Fruit fly (Drosophila melanogaster) whole organism, embryonic: ENCODE measurements around the gene CG8516.

Source experiments
- Awh ChIP-seq: fragments of 200-800 bp; sonication (Bioruptor generic); IDR thresholded peaks from 2 replicates; pipeline ENCODE4, ENCODE4 v1.3.6; 2022; ENCODE audit warnings: missing biosample characterization, missing genetic modification characterization
- CG1024 ChIP-seq: fragments of 200-800 bp; sonication (Bioruptor generic); IDR thresholded peaks from 2 replicates; pipeline ENCODE4 v1.3.6; 2022; ENCODE audit warnings: missing biosample characterization, missing genetic modification characterization
- CG10462 ChIP-seq: fragments of 200-800 bp; sonication (Bioruptor generic); optimal IDR thresholded peaks from 2 replicates; lab custom pipeline; 2016; ENCODE audit warnings: missing biosample characterization, missing genetic modification characterization
- CG11456 ChIP-seq: fragments of 200-800 bp; sonication (Bioruptor generic); IDR thresholded peaks from 3 replicates; pipeline ENCODE4 v1.3.6; 2022; ENCODE audit warnings: missing biosample characterization, missing genetic modification characterization
- CG11504 ChIP-seq: fragments of 200-800 bp; sonication (Bioruptor generic); optimal IDR thresholded peaks from 3 replicates; lab custom pipeline; 2019; ENCODE audit warnings: missing biosample characterization, mild to moderate bottlenecking, missing genetic modification characterization, moderate library complexity
- CG11560 ChIP-seq: fragments of 200-800 bp; sonication (Bioruptor generic); IDR thresholded peaks from 3 replicates; pipeline ENCODE4 v1.3.6; 2022; ENCODE audit warnings: missing biosample characterization, missing genetic modification characterization
- CG14441 ChIP-seq: fragments of 200-800 bp; sonication (Bioruptor generic); IDR thresholded peaks from 2 replicates; pipeline ENCODE4 v1.3.6; 2022; ENCODE audit warnings: missing biosample characterization, missing genetic modification characterization
- CG14667 ChIP-seq: fragments of 200-800 bp; sonication (Bioruptor generic); IDR thresholded peaks from 2 replicates; pipeline ENCODE4 v1.3.6; 2022; ENCODE audit warnings: missing biosample characterization, missing genetic modification characterization
- CG15011 ChIP-seq: fragments of 200-800 bp; sonication (Bioruptor generic); optimal IDR thresholded peaks from 3 replicates; lab custom pipeline; 2018; ENCODE audit warnings: missing biosample characterization, mild to moderate bottlenecking, missing genetic modification characterization
- CG31388 ChIP-seq: fragments of 200-800 bp; sonication (Bioruptor generic); optimal IDR thresholded peaks from 2 replicates; lab custom pipeline; 2016; ENCODE audit warnings: missing biosample characterization, missing genetic modification characterization
- CG3163 ChIP-seq: fragments of 200-800 bp; sonication (Bioruptor generic); optimal IDR thresholded peaks from 3 replicates; lab custom pipeline; 2016; ENCODE audit warnings: missing biosample characterization, missing genetic modification characterization
- CG3847 ChIP-seq: fragments of 200-800 bp; sonication (Bioruptor generic); IDR thresholded peaks from 2 replicates; pipeline ENCODE4 v1.3.6; 2022; ENCODE audit warnings: missing biosample characterization, missing genetic modification characterization
- CG8765 ChIP-seq: fragments of 200-800 bp; sonication (Bioruptor generic); IDR thresholded peaks from 2 replicates; pipeline ENCODE4 v1.3.6; 2022; ENCODE audit warnings: missing biosample characterization, missing genetic modification characterization
- CHES-1-like ChIP-seq: fragments of 200-800 bp; sonication (Bioruptor generic); optimal IDR thresholded peaks from 2 replicates; lab custom pipeline; 2016; ENCODE audit warnings: missing biosample characterization, missing genetic modification characterization
- CTCF ChIP-seq: fragments of 200-800 bp; sonication (Bioruptor generic); optimal IDR thresholded peaks from 2 replicates; lab custom pipeline; 2017; ENCODE audit warnings: missing biosample characterization, mild to moderate bottlenecking, missing genetic modification characterization, moderate library complexity
- CrebB ChIP-seq: fragments of 200-800 bp; sonication (Bioruptor generic); optimal IDR thresholded peaks from 3 replicates; lab custom pipeline; 2018; ENCODE audit warnings: missing biosample characterization, mild to moderate bottlenecking, missing genetic modification characterization
- D19A ChIP-seq: fragments of 200-800 bp; optimal IDR thresholded peaks from 3 replicates; lab custom pipeline; 2019; ENCODE audit warnings: missing biosample characterization, mild to moderate bottlenecking, missing genetic modification characterization, moderate library complexity
- Dfd ChIP-seq, 2 experiments: fragments of >200 bp; optimal IDR thresholded peaks; 2 replicates each; lab custom pipeline; 2017; ENCODE audit warnings: missing biosample characterization in 2 of 2, missing genetic modification characterization in 2 of 2
- Dll ChIP-seq: fragments of 200-800 bp; sonication (Bioruptor generic); IDR thresholded peaks from 4 replicates; pipeline ENCODE4 v1.3.6; 2022; ENCODE audit warnings: missing biosample characterization, missing genetic modification characterization; ENCODE audit not compliant: partially characterized antibody
- Elba2 ChIP-seq: fragments of 200-800 bp; sonication (Bioruptor generic); optimal IDR thresholded peaks from 3 replicates; lab custom pipeline; 2016; ENCODE audit warnings: missing biosample characterization, missing genetic modification characterization
- Fer1 ChIP-seq: fragments of 200-800 bp; sonication (Bioruptor generic); optimal IDR thresholded peaks from 2 replicates; lab custom pipeline; 2017; ENCODE audit warnings: missing biosample characterization, mild to moderate bottlenecking, missing genetic modification characterization
- Fer3 ChIP-seq: fragments of 200-800 bp; sonication (Bioruptor generic); optimal IDR thresholded peaks from 2 replicates; lab custom pipeline; 2018; ENCODE audit warnings: missing biosample characterization, mild to moderate bottlenecking, missing genetic modification characterization, moderate library complexity
- HHEX ChIP-seq: fragments of 200-800 bp; sonication (Bioruptor generic); optimal IDR thresholded peaks from 3 replicates; lab custom pipeline; 2017; ENCODE audit warnings: missing biosample characterization, mild to moderate bottlenecking, missing genetic modification characterization, missing genetic modification reagents
- HmgZ ChIP-seq: fragments of 200-800 bp; sonication (Bioruptor generic); optimal IDR thresholded peaks from 2 replicates; lab custom pipeline; 2018; ENCODE audit warnings: missing biosample characterization, mild to moderate bottlenecking, missing genetic modification characterization
- Hr39 ChIP-seq: fragments of >200 bp; optimal IDR thresholded peaks from 2 replicates; lab custom pipeline; 2017
- Hsf ChIP-seq: fragments of 200-800 bp; sonication (Bioruptor generic); optimal IDR thresholded peaks from 3 replicates; lab custom pipeline; 2016; ENCODE audit warnings: missing biosample characterization, missing genetic modification characterization
- Mad ChIP-seq: fragments of 200-800 bp; sonication (Bioruptor generic); optimal IDR thresholded peaks from 2 replicates; lab custom pipeline; 2016; ENCODE audit warnings: missing biosample characterization, missing genetic modification characterization
- Meics ChIP-seq: fragments of 200-800 bp; sonication (Bioruptor generic); optimal IDR thresholded peaks from 2 replicates; lab custom pipeline; 2017; ENCODE audit warnings: missing biosample characterization, mild to moderate bottlenecking, missing genetic modification characterization
- Pdp1 ChIP-seq, 2 experiments: fragments of 200-800 bp; sonication (Bioruptor generic); optimal IDR thresholded peaks; 3 replicates each; lab custom pipeline; 2016; ENCODE audit warnings: missing biosample characterization in 2 of 2, missing genetic modification characterization in 2 of 2, mild to moderate bottlenecking in 1 of 2, moderate library complexity in 1 of 2
- Six4 ChIP-seq: fragments of 200-800 bp; sonication (Bioruptor generic); optimal IDR thresholded peaks from 2 replicates; lab custom pipeline; 2016; ENCODE audit warnings: missing biosample characterization, missing genetic modification characterization
- Sry-β ChIP-seq: fragments of 200-800 bp; sonication (Bioruptor generic); optimal IDR thresholded peaks from 2 replicates; lab custom pipeline; 2018; ENCODE audit warnings: missing biosample characterization, mild to moderate bottlenecking, missing genetic modification characterization, moderate library complexity
- Sry-δ ChIP-seq: fragments of 200-800 bp; sonication (Bioruptor generic); optimal IDR thresholded peaks from 2 replicates; lab custom pipeline; 2016; ENCODE audit warnings: missing biosample characterization, missing genetic modification characterization
- Ssrp ChIP-seq: fragments of 200-800 bp; sonication (Bioruptor generic); optimal IDR thresholded peaks from 2 replicates; lab custom pipeline; 2018; ENCODE audit warnings: missing biosample characterization, mild to moderate bottlenecking, missing genetic modification characterization, moderate library complexity
- chm ChIP-seq: fragments of 200-800 bp; sonication (Bioruptor generic); IDR thresholded peaks from 2 replicates; pipeline ENCODE4 v1.3.6; 2022; ENCODE audit warnings: missing biosample characterization, missing genetic modification characterization
- chn ChIP-seq: fragments of 200-800 bp; sonication (Bioruptor generic); optimal IDR thresholded peaks from 2 replicates; lab custom pipeline; 2016; ENCODE audit warnings: missing biosample characterization, missing genetic modification characterization
- cwo ChIP-seq: fragments of 200-800 bp; sonication (Bioruptor generic); optimal IDR thresholded peaks from 3 replicates; lab custom pipeline; 2017; ENCODE audit warnings: missing biosample characterization, missing genetic modification characterization, mild to moderate bottlenecking, moderate library complexity, missing genetic modification reagents
- emc ChIP-seq: fragments of 200-800 bp; sonication (Bioruptor generic); optimal IDR thresholded peaks from 2 replicates; lab custom pipeline; 2016; ENCODE audit warnings: missing biosample characterization, missing genetic modification characterization
- gcm ChIP-seq: fragments of 200-800 bp; sonication (Bioruptor generic); optimal IDR thresholded peaks from 2 replicates; lab custom pipeline; 2019; ENCODE audit warnings: missing biosample characterization, mild to moderate bottlenecking, missing genetic modification characterization, moderate library complexity
- klu ChIP-seq: fragments of 200-800 bp; sonication (Bioruptor generic); IDR thresholded peaks from 2 replicates; pipeline ENCODE4 v1.3.6; 2022; ENCODE audit warnings: missing biosample characterization, missing genetic modification characterization
- lbe ChIP-seq: fragments of 200-800 bp; sonication (Bioruptor generic); optimal IDR thresholded peaks from 2 replicates; lab custom pipeline; 2016; ENCODE audit warnings: missing biosample characterization, mild to moderate bottlenecking, missing genetic modification characterization
- oc ChIP-seq: fragments of 200-800 bp; sonication (Bioruptor generic); optimal IDR thresholded peaks from 2 replicates; lab custom pipeline; 2018; ENCODE audit warnings: missing biosample characterization, mild to moderate bottlenecking, missing genetic modification characterization, moderate library complexity
- pb ChIP-seq: fragments of 200-800 bp; sonication (Bioruptor generic); optimal IDR thresholded peaks from 3 replicates; lab custom pipeline; 2016; ENCODE audit warnings: missing biosample characterization, missing genetic modification characterization
- peb ChIP-seq: fragments of 200-800 bp; sonication (Bioruptor generic); IDR thresholded peaks from 2 replicates; pipeline ENCODE4 v1.3.6; 2022; ENCODE audit warnings: missing biosample characterization, missing genetic modification characterization
- pros ChIP-seq: fragments of 200-800 bp; sonication (Bioruptor generic); optimal IDR thresholded peaks from 3 replicates; lab custom pipeline; 2019; ENCODE audit warnings: missing biosample characterization, mild to moderate bottlenecking, missing genetic modification characterization, moderate library complexity
- shn ChIP-seq: fragments of 200-800 bp; sonication (Bioruptor generic); optimal IDR thresholded peaks from 3 replicates; lab custom pipeline; 2016; ENCODE audit warnings: missing biosample characterization, missing genetic modification characterization
- sob ChIP-seq: fragments of 200-800 bp; sonication (Bioruptor generic); IDR thresholded peaks from 2 replicates; pipeline ENCODE4 v1.3.6; 2022; ENCODE audit warnings: missing biosample characterization, missing genetic modification characterization
- ssp ChIP-seq: fragments of 200-800 bp; sonication (Bioruptor generic); IDR thresholded peaks from 2 replicates; pipeline ENCODE4 v1.3.6; 2022; ENCODE audit warnings: missing biosample characterization, missing genetic modification characterization
- sug ChIP-seq: fragments of 200-800 bp; optimal IDR thresholded peaks from 2 replicates; lab custom pipeline; 2019; ENCODE audit warnings: missing biosample characterization, mild to moderate bottlenecking, missing genetic modification characterization, moderate library complexity
- trem ChIP-seq: fragments of 200-800 bp; optimal IDR thresholded peaks from 3 replicates; lab custom pipeline; 2019; ENCODE audit warnings: missing biosample characterization, mild to moderate bottlenecking, missing genetic modification characterization, moderate library complexity
- trh ChIP-seq: fragments of 200-800 bp; sonication (Bioruptor generic); optimal IDR thresholded peaks from 2 replicates; lab custom pipeline; 2016; ENCODE audit warnings: missing biosample characterization, missing genetic modification characterization
- ttk ChIP-seq: fragments of 200-800 bp; sonication (Bioruptor generic); IDR thresholded peaks from 2 replicates; pipeline ENCODE4 v2.1.2; 2022; ENCODE audit warnings: missing biosample characterization, missing genetic modification characterization
- z ChIP-seq: fragments of 200-800 bp; sonication (Bioruptor generic); IDR thresholded peaks from 3 replicates; pipeline ENCODE4 v1.3.6; 2022; ENCODE audit warnings: missing biosample characterization, missing genetic modification characterization

The CG8516 gene

dm6 chr3R:9791177-9791806 lies 1.8 kb upstream of the CG8516 start, which contains the start of the genes CG12945 and CG8507 (continued):
- TF ChIP-seq Awh (GFP tag; lab: Robert Waterston, UW) = no peak
- TF ChIP-seq Sry-β (GFP tag; lab: Kevin White, UChicago) = peak; percentile 96
- no peak for TF ChIP-seq CG8765 (GFP tag; lab: Robert Waterston, UW)
- TF ChIP-seq CG31388 = no peak
- TF ChIP-seq CG14441 = 0 out of 2 replicates have a peak, but pooled peaks have one; percentile 17
- TF ChIP-seq pros (GFP tag; lab: Kevin White, UChicago) = no peak
- peak; percentile 8; the same call in 1 of the 2 replicates for TF ChIP-seq sob
- no peak for TF ChIP-seq CG14667 (GFP tag; lab: Robert Waterston, UW)
- no peak for TF ChIP-seq z (GFP tag; lab: Robert Waterston, UW)
- no peak for TF ChIP-seq CG11504
- no peak for TF ChIP-seq peb (GFP tag; lab: Robert Waterston, UW)
- TF ChIP-seq Sry-δ (GFP tag; lab: Kevin White, UChicago) = peak; percentile 39
- no peak for TF ChIP-seq pb (GFP tag; lab: Kevin White, UChicago)
- TF ChIP-seq ttk (GFP tag; lab: Robert Waterston, UW) = no peak
- TF ChIP-seq Hsf (GFP tag; lab: Kevin White, UChicago) = peak; percentile 63
- TF ChIP-seq Dfd (GFP tag; optimal IDR thresholded peaks at IDR 0.05; lab: Kevin White, UChicago) = no peak
- TF ChIP-seq Fer3 (tag; lab: Kevin White, UChicago) = peak; percentile 39
- TF ChIP-seq sug (tag; lab: Kevin White, UChicago) = peak; percentile 71
- peak; percentile 57 for TF ChIP-seq Fer1 (GFP tag; lab: Kevin White, UChicago)
- TF ChIP-seq Elba2 (GFP tag; lab: Kevin White, UChicago) = peak; percentile 37
- TF ChIP-seq CHES-1-like (GFP tag; lab: Kevin White, UChicago) = peak; percentile 54
- no peak for TF ChIP-seq chm (GFP tag; lab: Robert Waterston, UW)
- TF ChIP-seq Hr39 (lab: Kevin White, UChicago) = no peak
- TF ChIP-seq HmgZ (tag; lab: Kevin White, UChicago) = peak; percentile 77
- TF ChIP-seq Mad (GFP tag; lab: Kevin White, UChicago) = peak; percentile 39
- TF ChIP-seq CG3163 (GFP tag; lab: Kevin White, UChicago) = no peak
- TF ChIP-seq trem (tag; lab: Kevin White, UChicago) = peak; percentile 34
- peak; percentile 52 for TF ChIP-seq Meics (GFP tag; lab: Kevin White, UChicago)
- TF ChIP-seq CTCF (GFP tag; lab: Kevin White, UChicago) = no peak
- TF ChIP-seq Ssrp (tag; lab: Kevin White, UChicago) = peak; percentile 28
- TF ChIP-seq emc (GFP tag; lab: Kevin White, UChicago) = no peak
- TF ChIP-seq trh (GFP tag; lab: Kevin White, UChicago) = no peak
- TF ChIP-seq CG3847 (GFP tag; lab: Robert Waterston, UW) = peak; percentile 81
- no peak for TF ChIP-seq D19A (tag; lab: Kevin White, UChicago)
- no peak for TF ChIP-seq cwo (GFP tag; lab: Kevin White, UChicago)
- TF ChIP-seq CG11456 = no peak
- TF ChIP-seq chn (GFP tag; lab: Kevin White, UChicago) = peak; percentile 41
- no peak for TF ChIP-seq CG1024 (GFP tag; lab: Robert Waterston, UW)
- no peak for TF ChIP-seq HHEX (GFP tag; lab: Kevin White, UChicago)
- TF ChIP-seq ssp (GFP tag; lab: Robert Waterston, UW) = peak; percentile 40
- TF ChIP-seq Six4 (GFP tag; lab: Kevin White, UChicago) = no peak
- no peak for TF ChIP-seq CG10462
- no peak for TF ChIP-seq CrebB
- TF ChIP-seq lbe (GFP tag; lab: Kevin White, UChicago) = peak; percentile 3
- TF ChIP-seq shn = peak; percentile 53
- peak; percentile 37 for TF ChIP-seq gcm (GFP tag; lab: Kevin White, UChicago)
- 0 out of 4 replicates have a peak, but pooled peaks have one; percentile 37 for TF ChIP-seq Dll
- no peak for TF ChIP-seq CG11560 (tag; lab: Robert Waterston, UW)
- TF ChIP-seq oc (tag; lab: Kevin White, UChicago) = no peak
- TF ChIP-seq klu (GFP tag; lab: Robert Waterston, UW) = no peak
- TF ChIP-seq CG15011 (GFP tag; lab: Kevin White, UChicago) = no peak
- TF ChIP-seq Pdp1 (GFP tag; optimal IDR thresholded peaks at IDR 0.05; lab: Kevin White, UChicago) = peak; percentile 56 to 59
